Worm (Caenorhabditis elegans): Measurements from ENCODE around the gene sir-2.3.

sir-2.3 gene

ce11 chrX:13350123-13350798 is 18.8 kb downstream of the sir-2.3 start (continued):
- TF ChIP-seq hmg-1.1 (GFP tag; IDR thresholded peaks at IDR 0.05): no peak
- TF ChIP-seq Y75B8A.6 (GFP tag; IDR thresholded peaks at IDR 0.05): no peak
- TF ChIP-seq hif-1 (tag; optimal IDR thresholded peaks at IDR 0.05): no peak
- no peak for TF ChIP-seq nhr-28 (tag; optimal IDR thresholded peaks at IDR 0.05)
- TF ChIP-seq unc-62 (GFP tag; optimal IDR thresholded peaks at IDR 0.05 in 1 of 2): peak in 1 of 2 experiments; percentile 53
- no peak for TF ChIP-seq unc-62 (tag; optimal IDR thresholded peaks at IDR 0.05)
- TF ChIP-seq mxl-3 (GFP tag; optimal IDR thresholded peaks at IDR 0.05): peak; percentile 16
- no peak for TF ChIP-seq nhr-237 (tag; optimal IDR thresholded peaks at IDR 0.05)
- TF ChIP-seq F44E2.7 (GFP tag; IDR thresholded peaks at IDR 0.05): no peak
- TF ChIP-seq dpl-1 (GFP tag; optimal IDR thresholded peaks at IDR 0.05): no peak
- TF ChIP-seq ZK337.2 (GFP tag; IDR thresholded peaks at IDR 0.05): no peak
- TF ChIP-seq aha-1 (tag): peak; percentile 7
- no peak for TF ChIP-seq nhr-25 (tag; optimal IDR thresholded peaks at IDR 0.05; ENCODE audit: borderline replicate concordance, insufficient read depth)
- TF ChIP-seq gei-8 (GFP tag; optimal IDR thresholded peaks at IDR 0.05): no peak
- no peak for TF ChIP-seq Y105C5A.15 (GFP tag; IDR thresholded peaks at IDR 0.05)
- no peak for TF ChIP-seq F10B5.3 (tag; optimal IDR thresholded peaks at IDR 0.05)
- no peak for TF ChIP-seq vab-7 (GFP tag; IDR thresholded peaks at IDR 0.05)
- TF ChIP-seq ZK546.5 (tag; optimal IDR thresholded peaks at IDR 0.05): no peak
- TF ChIP-seq ceh-44 (GFP tag; IDR thresholded peaks at IDR 0.05): no peak
- TF ChIP-seq spr-1 (tag; optimal IDR thresholded peaks at IDR 0.05): no peak
- TF ChIP-seq lin-29 (GFP tag; IDR thresholded peaks at IDR 0.05): no peak
- TF ChIP-seq nhr-102 (tag; optimal IDR thresholded peaks at IDR 0.05): no peak
- TF ChIP-seq daf-19 (GFP tag; conservative IDR thresholded peaks at IDR 0.05): no peak
- TF ChIP-seq ceh-32 (tag; optimal IDR thresholded peaks at IDR 0.05; ENCODE audit: poor library complexity): no peak
- TF ChIP-seq arid-1 (GFP tag; conservative IDR thresholded peaks at IDR 0.05): no peak
- no peak for TF ChIP-seq pha-4 (GFP tag; IDR thresholded peaks at IDR 0.05)
- TF ChIP-seq pha-4 (tag; optimal IDR thresholded peaks at IDR 0.05): no peak
- no peak for TF ChIP-seq egl-27 (tag; optimal IDR thresholded peaks at IDR 0.05)
- TF ChIP-seq mes-2 (tag; optimal IDR thresholded peaks at IDR 0.05; ENCODE audit: poor library complexity, severe bottlenecking): no peak
- no peak for TF ChIP-seq madf-5 (GFP tag; IDR thresholded peaks at IDR 0.05)
- TF ChIP-seq rbr-2 (tag; optimal IDR thresholded peaks at IDR 0.05): no peak
- no peak for TF ChIP-seq egl-43 (GFP tag; IDR thresholded peaks at IDR 0.05)
- TF ChIP-seq lir-3 (tag; optimal IDR thresholded peaks at IDR 0.05): no peak
- no peak for TF ChIP-seq zfp-2 (tag; optimal IDR thresholded peaks at IDR 0.05)
- no peak for TF ChIP-seq skn-1 (tag; optimal IDR thresholded peaks at IDR 0.05)
- TF ChIP-seq lin-13 (GFP tag; optimal IDR thresholded peaks at IDR 0.05): no peak
- TF ChIP-seq lsy-2 (tag; optimal IDR thresholded peaks at IDR 0.05): no peak
- TF ChIP-seq lin-38 (GFP tag; IDR thresholded peaks at IDR 0.05): peak; percentile 41
- TF ChIP-seq ctbp-1 (GFP tag; IDR thresholded peaks at IDR 0.05): peak; percentile 21; the same call in 1 of the 2 replicates
- TF ChIP-seq daf-12 (tag; optimal IDR thresholded peaks at IDR 0.05): no peak
- TF ChIP-seq F26F4.8 (GFP tag; conservative IDR thresholded peaks at IDR 0.05): no peak
- no peak for TF ChIP-seq dmd-8 (GFP tag; IDR thresholded peaks at IDR 0.05)
- no peak for TF ChIP-seq hlh-11 (tag; optimal IDR thresholded peaks at IDR 0.05)
- no peak for TF ChIP-seq ama-1 (optimal IDR thresholded peaks at IDR 0.05)
- TF ChIP-seq zip-11 (GFP tag; IDR thresholded peaks at IDR 0.05): no peak
- TF ChIP-seq daf-16 (GFP tag; optimal IDR thresholded peaks at IDR 0.05): no peak
- TF ChIP-seq daf-16 (tag; optimal IDR thresholded peaks at IDR 0.05): no peak
- TF ChIP-seq duxl-1 (tag; optimal IDR thresholded peaks at IDR 0.05; ENCODE audit: poor library complexity): peak; percentile 21
- no peak for TF ChIP-seq attf-4 (tag; optimal IDR thresholded peaks at IDR 0.05)
- no peak for TF ChIP-seq php-3 (GFP tag; IDR thresholded peaks at IDR 0.05)
- no peak for TF ChIP-seq snpc-4 (tag; optimal IDR thresholded peaks at IDR 0.05)

All from whole organism, L4 larva.